Worm (Caenorhabditis elegans) whole organism, L3 larva: Measurements from ENCODE around the gene C06E2.1.

ENCODE experiments used
- ama-1 ChIP-seq: fragments of 150-350 bp; optimal IDR thresholded peaks from 2 replicates; lab custom pipeline; 2018
- nhr-12 ChIP-seq: fragments of 150-350 bp; optimal IDR thresholded peaks from 2 replicates; lab custom pipeline; 2014; ENCODE audit warnings: missing biosample characterization, missing genetic modification characterization
- nhr-43 ChIP-seq: sonication (generic microtip); optimal IDR thresholded peaks from 2 replicates; lab custom pipeline; 2016; ENCODE audit warnings: mild to moderate bottlenecking, missing genetic modification characterization, missing compliant biosample characterization; ENCODE audit not compliant: poor library complexity, severe bottlenecking
- unc-39 ChIP-seq: sonication (generic microtip); optimal IDR thresholded peaks from 4 replicates; lab custom pipeline; 2017; ENCODE audit warnings: missing biosample characterization, missing genetic modification characterization
- ztf-11 ChIP-seq: fragments of 150-350 bp; optimal IDR thresholded peaks from 2 replicates; lab custom pipeline; 2014; ENCODE audit warnings: missing biosample characterization, missing genetic modification characterization

DNA sequence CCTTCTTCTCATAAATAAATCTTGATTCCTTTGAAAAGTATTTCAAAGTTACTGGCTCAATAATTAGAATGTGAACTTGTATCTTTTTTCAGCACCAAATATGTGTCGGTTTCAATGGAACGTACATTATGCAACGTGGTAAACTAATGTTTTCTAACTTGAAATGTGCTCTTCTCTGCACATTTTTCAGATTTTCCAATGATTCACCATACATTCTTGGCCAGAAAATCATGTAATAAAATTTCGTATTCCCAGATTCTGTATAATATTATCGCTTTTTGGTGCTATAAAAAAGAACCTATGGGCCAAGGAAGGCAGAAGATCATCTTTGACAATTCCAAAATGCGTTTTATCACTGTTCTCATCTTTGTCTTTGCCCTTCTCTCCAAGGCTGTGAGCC, 13.7 kb downstream of the C06E2.1 start, which contains the start of gene C06E2.9:
- no peak for TF ChIP-seq nhr-12
- TF ChIP-seq ztf-11 (tag; lab: Kevin White, UChicago), result no peak
- TF ChIP-seq unc-39 (tag; lab: Kevin White, UChicago), result no peak
- TF ChIP-seq nhr-43, result no peak
- no peak for TF ChIP-seq ama-1 (lab: Kevin White, UChicago)
